Worm (Caenorhabditis elegans) whole organism, L1 larva: Measurements from ENCODE around the gene isy-1.

ENCODE experiments used
- ama-1 ChIP-seq: fragments of 150-350 bp; optimal IDR thresholded peaks from 2 replicates; lab custom pipeline; 2014
- blmp-1 ChIP-seq: fragments of 150-350 bp; optimal IDR thresholded peaks from 2 replicates; lab custom pipeline; 2014; ENCODE audit warnings: missing biosample characterization, missing genetic modification characterization
- ceh-82 ChIP-seq, 3 experiments: fragments of 150-350 bp in 1 of 3; sonication (generic microtip) in 2 of 3; optimal IDR thresholded peaks; 2 replicates each; lab custom pipeline; 2014 to 2017; ENCODE audit warnings: missing biosample characterization in 3 of 3, missing genetic modification characterization in 3 of 3
- lin-13 ChIP-seq: fragments of 150-350 bp; optimal IDR thresholded peaks from 2 replicates; lab custom pipeline; 2014; ENCODE audit warnings: missing biosample characterization, missing genetic modification reagents, missing genetic modification characterization
- sptf-1 ChIP-seq: fragments of 150-350 bp; optimal IDR thresholded peaks from 2 replicates; lab custom pipeline; 2014; ENCODE audit warnings: missing biosample characterization, missing genetic modification characterization

DNA sequence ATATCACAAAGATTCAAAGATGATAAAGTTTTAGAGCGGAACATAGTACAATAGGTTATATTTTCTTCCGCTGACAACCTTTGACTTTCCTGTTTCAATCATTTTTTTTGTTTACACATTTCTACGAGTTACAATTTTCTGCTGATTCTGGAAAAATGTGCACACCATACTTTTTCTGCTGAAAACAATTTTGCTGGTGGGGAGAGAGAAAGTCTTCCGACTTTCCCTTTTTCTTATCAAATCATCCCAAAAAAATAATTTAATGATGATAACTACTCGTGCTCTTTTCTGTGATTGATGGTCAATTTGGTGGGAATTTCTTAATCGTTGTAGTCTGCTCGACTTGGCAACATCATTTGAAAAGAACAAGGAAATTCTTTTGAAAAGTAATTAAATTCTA is 7.2 kb upstream of the isy-1 start:
- TF ChIP-seq sptf-1 (tag; lab: Kevin White, UChicago) (no peak), ama-1 (no peak), lin-13 (GFP tag; lab: Kevin White, UChicago) (no peak), blmp-1 (tag; lab: Kevin White, UChicago) (peak; percentile 5), ceh-82 (tag; optimal IDR thresholded peaks at IDR 0.05; lab: Kevin White, UChicago) (no peak)
